Worm (Caenorhabditis elegans) whole organism, L4 larva: ENCODE results near the gene mxl-1.

ENCODE experiments used
- D1046.2 ChIP-seq: fragments of 200-800 bp; sonication (Bioruptor generic); IDR thresholded peaks from 2 replicates; pipeline ENCODE4 v1.3.6; 2022; ENCODE audit warnings: missing genetic modification characterization, missing compliant biosample characterization
- F10B5.3 ChIP-seq: sonication (generic microtip); optimal IDR thresholded peaks from 2 replicates; lab custom pipeline; 2016; ENCODE audit warnings: mild to moderate bottlenecking, missing genetic modification characterization, missing compliant biosample characterization
- F49E8.2 ChIP-seq: sonication (generic microtip); optimal IDR thresholded peaks from 2 replicates; lab custom pipeline; 2016; ENCODE audit warnings: missing compliant biosample characterization, mild to moderate bottlenecking, missing genetic modification characterization, borderline replicate concordance
- Y5F2A.4 ChIP-seq: fragments of 200-800 bp; sonication (Bioruptor generic); optimal IDR thresholded peaks from 2 replicates; lab custom pipeline; 2018; ENCODE audit warnings: mild to moderate bottlenecking, missing genetic modification characterization, missing compliant biosample characterization
- aha-1 ChIP-seq: fragments of 150-350 bp; peaks from one replicate; lab custom pipeline; 2014; ENCODE audit warnings: missing biosample characterization, missing genetic modification characterization
- arid-1 ChIP-seq: fragments of 200-800 bp; sonication (Bioruptor generic); conservative IDR thresholded peaks from 2 replicates; pipeline ENCODE4 v1.3.6; 2022; ENCODE audit warnings: missing genetic modification reagents, missing genetic modification characterization, missing compliant biosample characterization
- attf-4 ChIP-seq: sonication (generic microtip); optimal IDR thresholded peaks from 3 replicates; lab custom pipeline; 2017; ENCODE audit warnings: missing biosample characterization, missing genetic modification characterization
- daf-19 ChIP-seq: fragments of 200-800 bp; sonication (Bioruptor generic); conservative IDR thresholded peaks from 2 replicates; pipeline ENCODE4 v1.3.6; 2022; ENCODE audit warnings: missing genetic modification characterization, missing compliant biosample characterization
- dmd-9 ChIP-seq: fragments of 200-800 bp; sonication (Bioruptor generic); IDR thresholded peaks from 2 replicates; pipeline ENCODE4 v1.3.6; 2022; ENCODE audit warnings: missing genetic modification reagents, missing genetic modification characterization, missing compliant biosample characterization
- egl-27 ChIP-seq: sonication (generic microtip); optimal IDR thresholded peaks from 3 replicates; lab custom pipeline; 2017; ENCODE audit warnings: missing biosample characterization, missing genetic modification reagents, missing genetic modification characterization
- egl-43 ChIP-seq: fragments of 200-800 bp; sonication (Bioruptor generic); IDR thresholded peaks from 2 replicates; pipeline ENCODE4 v1.3.6; 2022; ENCODE audit warnings: missing genetic modification reagents, missing genetic modification characterization, missing compliant biosample characterization
- fos-1 ChIP-seq: fragments of 150-350 bp; optimal IDR thresholded peaks from 2 replicates; lab custom pipeline; 2014; ENCODE audit warnings: missing biosample characterization, missing genetic modification characterization
- lin-15B ChIP-seq: fragments of 150-350 bp; sonication (generic microtip); optimal IDR thresholded peaks from 3 replicates; lab custom pipeline; 2014; ENCODE audit warnings: missing biosample characterization, missing genetic modification characterization
- lsy-2 ChIP-seq, 2 experiments: fragments of 150-350 bp in 1 of 2; sonication (generic microtip) in 1 of 2; optimal IDR thresholded peaks; 2 replicates each; lab custom pipeline; 2014 to 2017; ENCODE audit warnings: missing biosample characterization in 2 of 2, missing genetic modification characterization in 2 of 2
- mdl-1 ChIP-seq, 2 experiments: fragments of 150-350 bp in 1 of 2; sonication (generic microtip) in 1 of 2; optimal IDR thresholded peaks; 2 replicates each; lab custom pipeline; 2014 to 2017; ENCODE audit warnings: missing biosample characterization in 2 of 2, missing genetic modification characterization in 2 of 2
- mes-2 ChIP-seq: sonication (generic microtip); optimal IDR thresholded peaks from 2 replicates; lab custom pipeline; 2016; ENCODE audit warnings: missing genotype, mild to moderate bottlenecking, missing genetic modification characterization, missing compliant biosample characterization; ENCODE audit not compliant: poor library complexity, severe bottlenecking
- mxl-3 ChIP-seq: fragments of 200-800 bp; sonication (Bioruptor generic); optimal IDR thresholded peaks from 2 replicates; lab custom pipeline; 2018; ENCODE audit warnings: mild to moderate bottlenecking, missing genetic modification characterization, missing compliant biosample characterization
- nhr-10 ChIP-seq: fragments of 150-350 bp; optimal IDR thresholded peaks from 2 replicates; lab custom pipeline; 2014; ENCODE audit warnings: missing biosample characterization, missing genetic modification characterization
- nhr-237 ChIP-seq: sonication (generic microtip); optimal IDR thresholded peaks from 2 replicates; lab custom pipeline; 2017; ENCODE audit warnings: missing biosample characterization, missing genetic modification characterization
- nhr-25 ChIP-seq: sonication (generic microtip); optimal IDR thresholded peaks from 2 replicates; lab custom pipeline; 2017; ENCODE audit warnings: missing genetic modification characterization, mild to moderate bottlenecking, missing compliant biosample characterization, antibody characterized with exemption, moderate library complexity, borderline replicate concordance; ENCODE audit not compliant: insufficient read depth
- nhr-28 ChIP-seq: fragments of 150-350 bp; optimal IDR thresholded peaks from 2 replicates; lab custom pipeline; 2014; ENCODE audit warnings: missing biosample characterization, missing genetic modification characterization
- nhr-42 ChIP-seq: fragments of 200-800 bp; sonication (Bioruptor generic); IDR thresholded peaks from 2 replicates; pipeline ENCODE4 v1.3.6; 2022; ENCODE audit warnings: missing genetic modification characterization, missing compliant biosample characterization
- nhr-6 ChIP-seq: fragments of 150-350 bp; optimal IDR thresholded peaks from 2 replicates; lab custom pipeline; 2014; ENCODE audit warnings: missing biosample characterization, missing genetic modification characterization
- nhr-76 ChIP-seq: fragments of 150-350 bp; optimal IDR thresholded peaks from 2 replicates; lab custom pipeline; 2014; ENCODE audit warnings: missing biosample characterization, missing genetic modification characterization
- rbr-2 ChIP-seq: sonication (generic microtip); optimal IDR thresholded peaks from 2 replicates; lab custom pipeline; 2016; ENCODE audit warnings: missing genotype, missing genetic modification characterization, missing compliant biosample characterization
- saeg-2 ChIP-seq: fragments of 200-800 bp; sonication (Bioruptor generic); IDR thresholded peaks from 2 replicates; pipeline ENCODE4 v1.3.6; 2022; ENCODE audit warnings: missing genetic modification reagents, missing genetic modification characterization, missing compliant biosample characterization
- spr-1 ChIP-seq: sonication (generic microtip); optimal IDR thresholded peaks from 2 replicates; lab custom pipeline; 2016; ENCODE audit warnings: mild to moderate bottlenecking, missing genetic modification characterization, missing compliant biosample characterization
- unc-39 ChIP-seq: sonication (generic microtip); optimal IDR thresholded peaks from 2 replicates; lab custom pipeline; 2017; ENCODE audit warnings: missing biosample characterization, missing genetic modification characterization
- unc-62 ChIP-seq, 3 experiments: fragments of 150-350 bp in 1 of 3; sonication (generic microtip); optimal IDR thresholded peaks in 2 of 3; peaks in 1 of 3; 1 replicate in 1 of 3; 2 replicates in 2 of 3; lab custom pipeline; 2014 to 2017; ENCODE audit warnings: missing biosample characterization in 3 of 3, missing genetic modification characterization in 3 of 3, missing genetic modification reagents in 3 of 3, missing genotype in 1 of 3
- vab-7 ChIP-seq: fragments of 200-800 bp; sonication (Bioruptor generic); IDR thresholded peaks from 2 replicates; pipeline ENCODE4 v1.3.6; 2022; ENCODE audit warnings: missing genetic modification reagents, missing genetic modification characterization, missing compliant biosample characterization
- zfp-2 ChIP-seq: sonication (generic microtip); optimal IDR thresholded peaks from 2 replicates; lab custom pipeline; 2016; ENCODE audit warnings: mild to moderate bottlenecking, missing genetic modification characterization, missing compliant biosample characterization
- zip-11 ChIP-seq: fragments of 200-800 bp; sonication (Bioruptor generic); IDR thresholded peaks from 2 replicates; pipeline ENCODE4 v1.3.6; 2022; ENCODE audit warnings: missing genetic modification characterization, missing compliant biosample characterization
- zip-2 ChIP-seq: fragments of 150-350 bp; optimal IDR thresholded peaks from 2 replicates; lab custom pipeline; 2014; ENCODE audit warnings: missing biosample characterization, missing genetic modification characterization
- ztf-11 ChIP-seq: fragments of 150-350 bp; optimal IDR thresholded peaks from 2 replicates; lab custom pipeline; 2014; ENCODE audit warnings: missing biosample characterization, missing genetic modification characterization

mxl-1 gene

DNA sequence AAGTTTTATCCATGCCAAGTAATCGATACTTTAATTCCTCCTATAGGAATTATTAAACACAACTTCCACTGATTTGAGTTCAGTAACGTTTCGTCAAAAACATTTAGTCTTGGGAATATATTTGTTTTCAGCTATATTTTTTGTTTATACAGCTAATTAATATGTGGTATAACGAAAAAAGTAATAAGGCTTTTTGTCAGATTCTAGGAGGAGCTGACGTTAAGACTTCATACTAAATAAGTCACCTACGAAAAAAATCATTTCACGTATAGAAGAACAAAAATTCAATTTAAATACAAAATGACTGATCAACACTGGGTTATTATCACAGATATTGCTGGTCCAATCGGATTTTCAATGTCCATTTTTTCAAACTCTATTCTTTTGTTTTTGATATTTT, 24.2 kb downstream of the mxl-1 start, which contains the start of gene str-115:
Gene str-115 (plus strand): TSS at position 301 of the 400 bp plus-strand sequence.
- TF ChIP-seq lin-15B (no peak), egl-27 (tag; lab: Kevin White, UChicago) (no peak)
- TF ChIP-seq, all 104 proteins: peak for 0

DNA sequence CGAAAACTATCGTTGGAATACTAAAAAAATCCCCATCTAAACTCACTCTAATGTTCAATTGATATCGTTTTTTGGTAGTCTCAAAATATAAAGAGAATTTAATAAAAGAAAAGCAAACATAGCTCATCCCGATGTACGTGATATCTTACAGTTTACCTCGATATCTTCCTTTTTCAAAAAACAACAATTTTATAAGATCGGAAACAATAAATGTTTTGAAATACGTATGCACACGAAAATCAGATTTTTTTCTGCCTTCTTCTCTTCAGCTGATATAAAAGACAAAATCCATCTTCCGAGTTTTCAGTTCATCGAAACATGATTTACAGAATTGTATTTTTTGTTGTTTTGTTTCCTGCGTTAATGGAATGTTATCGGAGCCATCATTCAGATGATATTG, 26.4 kb downstream of the mxl-1 start, which contains the start of gene clec-222:
Gene clec-222 (plus strand): TSS at position 301 of the 400 bp plus-strand sequence.
- TF ChIP-seq daf-19 (GFP tag; lab: Robert Waterston, UW) = no peak
- TF ChIP-seq nhr-76 (tag; lab: Kevin White, UChicago) = no peak
- TF ChIP-seq ztf-11 (tag; lab: Kevin White, UChicago) = no peak
- no peak for TF ChIP-seq zip-11 (GFP tag; lab: Robert Waterston, UW)
- no peak for TF ChIP-seq nhr-10 (tag; lab: Kevin White, UChicago)
- TF ChIP-seq spr-1 (tag; lab: Kevin White, UChicago) = no peak
- TF ChIP-seq lsy-2 (tag; optimal IDR thresholded peaks at IDR 0.05; lab: Kevin White, UChicago) = no peak
- TF ChIP-seq vab-7 = no peak
- TF ChIP-seq zfp-2 (tag; lab: Kevin White, UChicago) = no peak
- no peak for TF ChIP-seq egl-43 (GFP tag; lab: Robert Waterston, UW)
- no peak for TF ChIP-seq mxl-3 (GFP tag; lab: Kevin White, UChicago)
- TF ChIP-seq unc-39 (tag; lab: Kevin White, UChicago) = no peak
- no peak for TF ChIP-seq unc-62 (GFP tag; optimal IDR thresholded peaks at IDR 0.05 in 1 of 2; lab: Kevin White, UChicago)
- no peak for TF ChIP-seq unc-62 (tag; optimal IDR thresholded peaks at IDR 0.05; lab: Kevin White, UChicago)
- TF ChIP-seq attf-4 = no peak
- no peak for TF ChIP-seq nhr-237
- TF ChIP-seq arid-1 (GFP tag; lab: Robert Waterston, UW) = no peak
- no peak for TF ChIP-seq nhr-28 (tag; lab: Kevin White, UChicago)
- TF ChIP-seq fos-1 (tag; lab: Kevin White, UChicago) = no peak
- TF ChIP-seq F10B5.3 (tag; lab: Kevin White, UChicago) = no peak

DNA sequence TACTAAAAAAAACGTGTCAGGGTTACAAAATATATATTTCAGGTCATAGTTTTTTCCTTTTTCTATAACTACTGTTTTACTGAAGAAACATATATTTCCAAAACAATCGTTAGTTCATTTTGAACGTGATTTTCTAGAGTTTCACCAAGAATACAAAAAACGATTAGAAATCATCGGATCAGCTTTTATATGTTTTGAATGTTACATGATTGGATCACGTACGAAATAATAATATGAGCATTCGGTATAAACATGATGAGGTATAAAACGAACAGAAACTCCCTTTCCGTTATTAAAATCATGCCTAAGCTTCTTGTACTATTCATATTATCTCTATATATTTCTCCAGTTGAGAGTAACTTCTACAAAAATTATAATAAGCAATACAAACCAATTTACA, 28.2 kb downstream of the mxl-1 start, which contains the start of gene clec-223:
Gene clec-223 (plus strand): TSS at position 301 of the 400 bp plus-strand sequence.
- TF ChIP-seq saeg-2 (GFP tag; lab: Robert Waterston, UW) (no peak), Y5F2A.4 (no peak)
- TF ChIP-seq, all 104 proteins: peak for 0

DNA sequence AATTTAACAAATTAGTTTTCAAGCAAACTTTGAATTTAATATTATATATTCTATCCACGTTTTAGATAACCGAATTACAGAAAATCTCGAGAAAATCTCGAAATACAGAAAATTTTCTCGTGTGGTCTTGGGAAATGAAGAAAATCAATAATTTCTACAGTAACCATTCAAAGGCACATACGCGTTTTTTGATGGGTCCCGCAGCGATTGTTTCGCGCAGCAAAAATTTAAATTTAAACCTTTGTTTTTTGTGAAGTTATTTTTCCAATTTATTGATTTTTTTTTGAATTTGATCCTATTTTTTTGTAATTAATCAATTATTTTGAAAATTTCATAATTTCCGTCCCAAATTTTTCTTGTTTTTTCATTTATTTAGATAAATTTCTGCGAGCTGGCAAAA, 34.9 kb downstream of the mxl-1 start:
- TF ChIP-seq D1046.2 = no peak
- no peak for TF ChIP-seq nhr-237
- TF ChIP-seq spr-1 (tag; lab: Kevin White, UChicago) = no peak
- peak; percentile 37 for TF ChIP-seq F49E8.2 (tag; lab: Kevin White, UChicago)
- TF ChIP-seq ztf-11 (tag; lab: Kevin White, UChicago) = no peak
- TF ChIP-seq nhr-10 (tag; lab: Kevin White, UChicago) = no peak
- TF ChIP-seq mes-2 (tag; lab: Kevin White, UChicago) = no peak
- TF ChIP-seq mxl-3 (GFP tag; lab: Kevin White, UChicago) = no peak

DNA sequence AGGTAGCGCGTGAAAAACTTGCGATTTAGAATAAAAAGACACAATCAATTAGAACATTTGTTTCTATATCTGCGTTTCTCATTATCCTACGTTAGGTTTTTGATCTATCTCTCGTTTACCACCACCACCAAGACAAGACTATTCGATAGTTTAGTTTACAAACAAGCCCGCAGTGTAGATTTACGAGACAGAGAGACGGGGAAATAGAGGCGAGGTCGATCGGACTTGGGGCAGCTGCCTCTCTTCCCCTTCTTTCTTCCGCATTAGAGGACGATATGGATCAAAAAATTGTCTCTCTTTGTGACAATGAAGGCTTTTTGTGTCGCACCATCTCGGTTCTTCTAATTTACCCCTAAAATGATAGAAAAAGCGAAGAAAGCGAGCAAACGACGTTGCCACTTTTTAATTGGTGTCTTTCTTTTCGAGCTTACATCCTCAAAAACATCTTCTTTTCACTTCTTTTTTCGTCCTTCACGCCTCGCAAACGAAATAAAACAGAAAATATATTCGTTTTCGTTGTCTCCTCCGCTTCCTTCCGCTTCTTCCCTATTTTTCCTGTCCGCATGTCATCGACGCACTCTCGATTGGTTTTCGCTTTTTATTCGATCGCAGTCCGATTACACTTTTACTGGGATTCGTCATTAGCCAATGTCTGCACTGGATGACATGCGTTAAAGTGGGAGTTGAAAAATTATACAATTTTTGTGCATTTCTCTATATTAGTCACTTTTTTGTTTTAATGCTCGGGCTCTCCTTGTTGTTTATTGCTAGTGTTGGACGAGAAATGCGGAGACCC, 37.0 kb downstream of the mxl-1 start:
- no peak for TF ChIP-seq nhr-42 (GFP tag; lab: Robert Waterston, UW)
- no peak for TF ChIP-seq rbr-2 (tag; lab: Kevin White, UChicago)
- peak; percentile 27 for TF ChIP-seq nhr-28 (tag; lab: Kevin White, UChicago)
- TF ChIP-seq mdl-1 (tag; optimal IDR thresholded peaks at IDR 0.05; lab: Kevin White, UChicago) = peak in 1 of 2 experiments; percentile 9
- TF ChIP-seq unc-62 (GFP tag; optimal IDR thresholded peaks at IDR 0.05 in 1 of 2; lab: Kevin White, UChicago) = peak in 1 of 2 experiments; percentile 90
- TF ChIP-seq unc-62 (tag; optimal IDR thresholded peaks at IDR 0.05; lab: Kevin White, UChicago) = no peak
- no peak for TF ChIP-seq nhr-25
- no peak for TF ChIP-seq zip-2 (tag; lab: Kevin White, UChicago)
- TF ChIP-seq nhr-6 (tag; lab: Kevin White, UChicago) = no peak
- TF ChIP-seq aha-1 (tag; lab: Kevin White, UChicago) = peak; percentile 92
- TF ChIP-seq daf-19 (GFP tag; lab: Robert Waterston, UW) = no peak
- TF ChIP-seq dmd-9 (GFP tag; lab: Robert Waterston, UW) = no peak
- TF ChIP-seq mxl-3 (GFP tag; lab: Kevin White, UChicago) = peak; percentile 45
